Worm (Caenorhabditis elegans): ENCODE data around the gene fkh-9.

DNA sequence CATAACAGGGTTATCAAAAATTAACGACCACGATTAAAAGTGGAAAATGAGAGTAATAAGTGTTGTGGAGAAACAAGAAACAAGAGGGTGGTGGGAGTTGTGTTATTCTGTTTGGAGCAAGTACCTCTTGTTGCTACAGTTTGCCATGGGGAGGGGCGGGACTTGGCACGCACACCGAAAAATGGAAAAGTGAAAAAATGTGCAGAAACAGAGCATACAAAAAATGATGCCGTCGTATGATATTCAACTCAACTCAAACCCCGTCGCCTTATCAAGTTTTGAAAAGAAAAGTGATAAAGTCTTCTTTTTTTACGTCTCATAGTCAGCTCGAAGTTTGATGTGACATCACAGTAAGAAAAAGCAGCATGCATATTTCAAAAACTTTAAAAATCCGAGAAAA is 6.1 kb downstream of the fkh-9 start:
- TF ChIP-seq tbx-2 (tag; optimal IDR thresholded peaks at IDR 0.05), result no peak
- no peak for TF ChIP-seq tbx-7 (tag; optimal IDR thresholded peaks at IDR 0.05)
- TF ChIP-seq pha-4 (tag; optimal IDR thresholded peaks at IDR 0.05), result no peak
- TF ChIP-seq unc-42 (tag; optimal IDR thresholded peaks at IDR 0.05), result no peak

Measured in whole organism, late embryonic.